Worm (Caenorhabditis elegans): ENCODE results near the gene R05G6.3.

The R05G6.3 gene

ce11 chrIV:7474826-7475225 is 41.5 kb upstream of the R05G6.3 start, which contains the start of gene slc-25A18.2:
Gene slc-25A18.2, plus strand, starts transcription at chrIV:7475041.
- TF ChIP-seq tbx-8 (GFP tag; optimal IDR thresholded peaks at IDR 0.05) = no peak
- no peak for TF ChIP-seq ceh-43 (GFP tag; optimal IDR thresholded peaks at IDR 0.05)
- TF ChIP-seq lin-13 (tag; optimal IDR thresholded peaks at IDR 0.05) = no peak
- TF ChIP-seq drap-1 (GFP tag; optimal IDR thresholded peaks at IDR 0.05) = no peak
- TF ChIP-seq zip-8 (tag; optimal IDR thresholded peaks at IDR 0.05) = no peak
- no peak for TF ChIP-seq hlh-1 (tag; optimal IDR thresholded peaks at IDR 0.05)
- no peak for TF ChIP-seq ceh-39 (tag; optimal IDR thresholded peaks at IDR 0.05)
- TF ChIP-seq unc-39 (tag; optimal IDR thresholded peaks at IDR 0.05) = no peak
- TF ChIP-seq nhr-76 (tag; optimal IDR thresholded peaks at IDR 0.05) = no peak
- TF ChIP-seq ceh-83 (GFP tag; optimal IDR thresholded peaks at IDR 0.05) = no peak
- no peak for TF ChIP-seq ces-1 (GFP tag; optimal IDR thresholded peaks at IDR 0.05)
- no peak for TF ChIP-seq nhr-2 (tag; optimal IDR thresholded peaks at IDR 0.05)
- no peak for TF ChIP-seq nhr-28 (tag; optimal IDR thresholded peaks at IDR 0.05)
- TF ChIP-seq ham-2 (GFP tag; optimal IDR thresholded peaks at IDR 0.05) = no peak
- TF ChIP-seq mab-5 (tag; optimal IDR thresholded peaks at IDR 0.05) = no peak
- no peak for TF ChIP-seq M03D4.4 (tag; optimal IDR thresholded peaks at IDR 0.05)
- TF ChIP-seq lin-32 (GFP tag; optimal IDR thresholded peaks at IDR 0.05) = no peak

DNA sequence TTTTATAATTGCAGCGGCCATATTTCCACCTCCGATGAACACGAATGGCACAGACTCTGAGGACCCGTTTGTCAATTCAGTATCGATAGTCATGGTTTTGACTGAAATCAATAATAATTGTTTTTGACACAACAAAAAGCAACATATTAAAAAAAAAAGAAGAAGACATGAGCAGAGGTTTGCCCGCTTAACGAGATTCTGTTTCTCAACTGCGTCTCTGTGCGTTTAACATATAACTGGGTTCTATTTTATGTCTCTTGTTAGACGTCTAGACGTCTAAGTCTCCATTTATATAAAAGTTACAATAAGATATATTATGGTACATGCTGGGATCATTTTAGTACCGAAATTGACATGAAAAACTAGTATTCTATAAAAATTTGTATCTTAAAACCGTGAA is 39.2 kb upstream of the R05G6.3 start, which contains the start of gene pycr-4:
TSS of gene pycr-4 (minus strand) at position 101 of the 400 bp plus-strand sequence.
- TF ChIP-seq lin-13 (tag; optimal IDR thresholded peaks at IDR 0.05) = no peak
- TF ChIP-seq unc-62 (GFP tag; optimal IDR thresholded peaks at IDR 0.05) = no peak
- TF ChIP-seq tbx-8 (GFP tag; optimal IDR thresholded peaks at IDR 0.05) = no peak
- no peak for TF ChIP-seq snpc-4 (tag; optimal IDR thresholded peaks at IDR 0.05)
- no peak for TF ChIP-seq drap-1 (GFP tag; optimal IDR thresholded peaks at IDR 0.05)
- TF ChIP-seq flh-1 (GFP tag; optimal IDR thresholded peaks at IDR 0.05) = no peak
- no peak for TF ChIP-seq unc-120 (tag; optimal IDR thresholded peaks at IDR 0.05; ENCODE audit: poor library complexity, severe bottlenecking)
- no peak for TF ChIP-seq nhr-237 (tag; optimal IDR thresholded peaks at IDR 0.05)
- TF ChIP-seq ceh-39 (tag; optimal IDR thresholded peaks at IDR 0.05) = no peak
- no peak for TF ChIP-seq elt-1 (tag; optimal IDR thresholded peaks at IDR 0.05; ENCODE audit: borderline replicate concordance, insufficient read depth)
- no peak for TF ChIP-seq hlh-1 (tag; optimal IDR thresholded peaks at IDR 0.05)
- no peak for TF ChIP-seq nhr-28 (tag; optimal IDR thresholded peaks at IDR 0.05)
- TF ChIP-seq elt-3 (tag; optimal IDR thresholded peaks at IDR 0.05) = no peak
- TF ChIP-seq lin-32 (GFP tag; optimal IDR thresholded peaks at IDR 0.05) = no peak
- TF ChIP-seq M03D4.4 (tag; optimal IDR thresholded peaks at IDR 0.05) = no peak
- TF ChIP-seq sem-2 (GFP tag; optimal IDR thresholded peaks at IDR 0.05) = no peak
- no peak for TF ChIP-seq mab-5 (tag; optimal IDR thresholded peaks at IDR 0.05)
- TF ChIP-seq nhr-76 (tag; optimal IDR thresholded peaks at IDR 0.05) = no peak
- TF ChIP-seq sptf-1 (tag; optimal IDR thresholded peaks at IDR 0.05) = no peak
- TF ChIP-seq unc-39 (tag; optimal IDR thresholded peaks at IDR 0.05) = no peak

ce11 chrIV:7477697-7478096 is 38.7 kb upstream of the R05G6.3 start:
- no peak for TF ChIP-seq unc-39 (tag; optimal IDR thresholded peaks at IDR 0.05)
- TF ChIP-seq hlh-1 (tag; optimal IDR thresholded peaks at IDR 0.05) = no peak
- TF ChIP-seq ztf-11 (tag; optimal IDR thresholded peaks at IDR 0.05) = no peak
- no peak for TF ChIP-seq sptf-1 (tag; optimal IDR thresholded peaks at IDR 0.05)
- TF ChIP-seq snpc-4 (tag; optimal IDR thresholded peaks at IDR 0.05) = no peak
- TF ChIP-seq ham-2 (GFP tag; optimal IDR thresholded peaks at IDR 0.05) = no peak
- TF ChIP-seq blmp-1 (tag; optimal IDR thresholded peaks at IDR 0.05) = no peak
- no peak for TF ChIP-seq nhr-28 (tag; optimal IDR thresholded peaks at IDR 0.05)
- TF ChIP-seq lsy-2 (tag; optimal IDR thresholded peaks at IDR 0.05) = no peak
- TF ChIP-seq mls-2 (tag; optimal IDR thresholded peaks at IDR 0.05) = no peak
- no peak for TF ChIP-seq nhr-237 (tag; optimal IDR thresholded peaks at IDR 0.05)
- no peak for TF ChIP-seq tbx-8 (GFP tag; optimal IDR thresholded peaks at IDR 0.05)
- TF ChIP-seq nhr-12 (tag; optimal IDR thresholded peaks at IDR 0.05) = no peak
- TF ChIP-seq mep-1 (tag; optimal IDR thresholded peaks at IDR 0.05) = no peak
- no peak for TF ChIP-seq sem-2 (GFP tag; optimal IDR thresholded peaks at IDR 0.05)

DNA sequence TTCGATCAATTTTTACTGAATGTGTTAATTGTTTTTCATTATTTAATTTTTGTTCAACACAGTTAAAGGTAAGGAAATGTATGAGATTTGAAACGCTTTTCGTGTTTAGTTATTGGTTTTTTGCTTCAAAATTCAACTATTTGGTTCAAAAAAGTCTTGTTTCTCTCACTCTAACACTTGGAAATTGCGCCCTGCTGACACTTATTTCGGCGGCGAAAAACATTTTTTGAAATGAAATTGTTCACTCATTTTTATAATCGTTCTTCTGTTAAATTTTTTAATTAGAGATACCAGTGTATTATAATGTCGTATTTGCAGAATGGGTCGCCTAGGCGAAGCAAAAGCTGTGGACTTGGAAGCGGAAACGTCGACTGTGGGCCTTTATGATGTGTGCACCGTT is 38.2 kb upstream of the R05G6.3 start, which contains the start of gene rod-1:
TSS of gene rod-1 (plus strand) at position 319 of the 400 bp plus-strand sequence.
- TF ChIP-seq elt-1 (tag; optimal IDR thresholded peaks at IDR 0.05; ENCODE audit: borderline replicate concordance, insufficient read depth) (no peak), ceh-39 (tag; optimal IDR thresholded peaks at IDR 0.05) (no peak)
